Fruit fly (Drosophila melanogaster) whole organism, embryonic: ENCODE data around the gene TwdlE.

Source experiments
- CG11456 ChIP-seq: fragments of 200-800 bp; sonication (Bioruptor generic); IDR thresholded peaks from 3 replicates; pipeline ENCODE4 v1.3.6; 2022; ENCODE audit warnings: missing biosample characterization, missing genetic modification characterization
- CG11560 ChIP-seq: fragments of 200-800 bp; sonication (Bioruptor generic); IDR thresholded peaks from 3 replicates; pipeline ENCODE4 v1.3.6; 2022; ENCODE audit warnings: missing biosample characterization, missing genetic modification characterization
- CG12155 ChIP-seq: fragments of 200-800 bp; sonication (Bioruptor generic); optimal IDR thresholded peaks from 3 replicates; lab custom pipeline; 2016; ENCODE audit warnings: missing biosample characterization, missing genetic modification characterization
- CG12299 ChIP-seq: fragments of 200-800 bp; sonication (Bioruptor generic); optimal IDR thresholded peaks from 2 replicates; lab custom pipeline; 2018; ENCODE audit warnings: missing biosample characterization, mild to moderate bottlenecking, missing genetic modification characterization
- CG13296 ChIP-seq: fragments of 200-800 bp; sonication (Bioruptor generic); optimal IDR thresholded peaks from 3 replicates; lab custom pipeline; 2018; ENCODE audit warnings: missing biosample characterization, mild to moderate bottlenecking, missing genetic modification characterization
- CG14014 ChIP-seq: fragments of 200-800 bp; sonication (Bioruptor generic); IDR thresholded peaks from 2 replicates; pipeline ENCODE4 v1.3.6; 2022; ENCODE audit warnings: missing biosample characterization, missing genetic modification characterization
- CG15601 ChIP-seq: fragments of 200-800 bp; sonication (Bioruptor generic); optimal IDR thresholded peaks from 3 replicates; lab custom pipeline; 2019; ENCODE audit warnings: missing biosample characterization, mild to moderate bottlenecking, missing genetic modification characterization, moderate library complexity
- CG1602 ChIP-seq: fragments of 200-800 bp; sonication (Bioruptor generic); optimal IDR thresholded peaks from 3 replicates; lab custom pipeline; 2016; ENCODE audit warnings: missing biosample characterization, missing genetic modification characterization
- CG17186 ChIP-seq: fragments of 200-800 bp; sonication (Bioruptor generic); optimal IDR thresholded peaks from 3 replicates; lab custom pipeline; 2017; ENCODE audit warnings: missing biosample characterization, missing genetic modification reagents, missing genetic modification characterization
- CG1792 ChIP-seq: fragments of 200-800 bp; sonication (Bioruptor generic); optimal IDR thresholded peaks from 2 replicates; lab custom pipeline; 2016; ENCODE audit warnings: missing biosample characterization, missing genetic modification characterization
- CG18476 ChIP-seq: fragments of 200-800 bp; sonication (Bioruptor generic); optimal IDR thresholded peaks from 2 replicates; lab custom pipeline; 2016; ENCODE audit warnings: missing biosample characterization, mild to moderate bottlenecking, missing genetic modification characterization
- CG3065 ChIP-seq: fragments of 200-800 bp; sonication (Bioruptor generic); optimal IDR thresholded peaks from 2 replicates; lab custom pipeline; 2016; ENCODE audit warnings: missing biosample characterization, missing genetic modification characterization
- CG3407 ChIP-seq: fragments of 200-800 bp; sonication (Bioruptor generic); optimal IDR thresholded peaks from 2 replicates; lab custom pipeline; 2018; ENCODE audit warnings: missing biosample characterization, mild to moderate bottlenecking, missing genetic modification characterization
- CG4282 ChIP-seq: fragments of 200-800 bp; sonication (Bioruptor generic); optimal IDR thresholded peaks from 2 replicates; lab custom pipeline; 2016; ENCODE audit warnings: missing biosample characterization, missing genetic modification characterization
- CG4328 ChIP-seq: fragments of 200-800 bp; sonication (Bioruptor generic); optimal IDR thresholded peaks from 3 replicates; lab custom pipeline; 2017; ENCODE audit warnings: missing biosample characterization, missing genetic modification reagents, missing genetic modification characterization
- CG6272 ChIP-seq: fragments of 200-800 bp; sonication (Bioruptor generic); IDR thresholded peaks from 2 replicates; pipeline ENCODE4 v1.3.6; 2022; ENCODE audit warnings: missing biosample characterization, missing genetic modification characterization
- CG6813 ChIP-seq: fragments of 200-800 bp; sonication (Bioruptor generic); optimal IDR thresholded peaks from 2 replicates; lab custom pipeline; 2017; ENCODE audit warnings: missing biosample characterization, missing genetic modification characterization, mild to moderate bottlenecking, moderate library complexity, missing genetic modification reagents
- CoRest ChIP-seq: fragments of 200-800 bp; sonication (Bioruptor generic); optimal IDR thresholded peaks from 3 replicates; lab custom pipeline; 2018; ENCODE audit warnings: missing biosample characterization, mild to moderate bottlenecking, missing genetic modification characterization, moderate library complexity
- D19B ChIP-seq: fragments of 200-800 bp; sonication (Bioruptor generic); optimal IDR thresholded peaks from 2 replicates; lab custom pipeline; 2017; ENCODE audit warnings: missing biosample characterization, mild to moderate bottlenecking, missing genetic modification characterization
- Dref ChIP-seq: fragments of 200-800 bp; sonication (Bioruptor generic); IDR thresholded peaks from 2 replicates; pipeline ENCODE4 v1.3.6; 2022; ENCODE audit warnings: missing biosample characterization, missing genetic modification characterization
- Elba2 ChIP-seq: fragments of 200-800 bp; sonication (Bioruptor generic); optimal IDR thresholded peaks from 3 replicates; lab custom pipeline; 2016; ENCODE audit warnings: missing biosample characterization, missing genetic modification characterization
- Fer1 ChIP-seq: fragments of 200-800 bp; sonication (Bioruptor generic); optimal IDR thresholded peaks from 2 replicates; lab custom pipeline; 2017; ENCODE audit warnings: missing biosample characterization, mild to moderate bottlenecking, missing genetic modification characterization
- Oli ChIP-seq: fragments of 200-800 bp; sonication (Bioruptor generic); optimal IDR thresholded peaks from 2 replicates; lab custom pipeline; 2018; ENCODE audit warnings: missing biosample characterization, mild to moderate bottlenecking, missing genetic modification characterization, moderate library complexity
- Ptx1 ChIP-seq: fragments of 200-800 bp; sonication (Bioruptor generic); IDR thresholded peaks from 2 replicates; pipeline ENCODE4 v1.3.6; 2022; ENCODE audit warnings: missing biosample characterization, missing genetic modification characterization
- Side ChIP-seq: fragments of 200-800 bp; sonication (Bioruptor generic); optimal IDR thresholded peaks from 2 replicates; lab custom pipeline; 2016; ENCODE audit warnings: missing biosample characterization, missing genetic modification characterization
- Sox102F ChIP-seq: fragments of 200-800 bp; sonication (Bioruptor generic); optimal IDR thresholded peaks from 2 replicates; lab custom pipeline; 2018; ENCODE audit warnings: missing biosample characterization, mild to moderate bottlenecking, missing genetic modification characterization, moderate library complexity
- Sry-δ ChIP-seq: fragments of 200-800 bp; sonication (Bioruptor generic); optimal IDR thresholded peaks from 2 replicates; lab custom pipeline; 2016; ENCODE audit warnings: missing biosample characterization, missing genetic modification characterization
- aop ChIP-seq: fragments of 200-800 bp; sonication (Bioruptor generic); IDR thresholded peaks from 2 replicates; pipeline ENCODE4 v1.3.6; 2022; ENCODE audit warnings: missing biosample characterization, missing genetic modification characterization
- az2 ChIP-seq: fragments of 200-800 bp; sonication (Bioruptor generic); optimal IDR thresholded peaks from 3 replicates; lab custom pipeline; 2016; ENCODE audit warnings: missing biosample characterization, missing genetic modification characterization
- bcd ChIP-seq: fragments of 200-800 bp; sonication (Bioruptor generic); optimal IDR thresholded peaks from 2 replicates; lab custom pipeline; 2017; ENCODE audit warnings: missing biosample characterization, mild to moderate bottlenecking, missing genetic modification characterization
- btn ChIP-seq: fragments of 200-800 bp; sonication (Bioruptor generic); optimal IDR thresholded peaks from 2 replicates; lab custom pipeline; 2016; ENCODE audit warnings: missing biosample characterization, missing genetic modification characterization
- corto ChIP-seq: fragments of 200-800 bp; sonication (Bioruptor generic); optimal IDR thresholded peaks from 2 replicates; lab custom pipeline; 2016; ENCODE audit warnings: missing biosample characterization, mild to moderate bottlenecking, missing genetic modification characterization, moderate library complexity
- crp ChIP-seq, 2 experiments: fragments of 200-800 bp; sonication (Bioruptor generic); optimal IDR thresholded peaks; 2 replicates in 1 of 2; 3 replicates in 1 of 2; lab custom pipeline; 2017; ENCODE audit warnings: missing biosample characterization in 2 of 2, missing genetic modification characterization in 2 of 2, mild to moderate bottlenecking in 1 of 2, moderate library complexity in 1 of 2
- disco-r ChIP-seq: fragments of 200-800 bp; sonication (Bioruptor generic); optimal IDR thresholded peaks from 2 replicates; lab custom pipeline; 2016; ENCODE audit warnings: missing biosample characterization, missing genetic modification characterization
- dmrt11E ChIP-seq: fragments of 200-800 bp; sonication (Bioruptor generic); optimal IDR thresholded peaks from 3 replicates; lab custom pipeline; 2018; ENCODE audit warnings: missing biosample characterization, mild to moderate bottlenecking, missing genetic modification characterization, moderate library complexity
- gce ChIP-seq: fragments of 200-800 bp; sonication (Bioruptor generic); IDR thresholded peaks from 3 replicates; pipeline ENCODE4 v1.3.6; 2022; ENCODE audit warnings: missing biosample characterization, missing genetic modification characterization
- gcm2 ChIP-seq: fragments of 200-800 bp; sonication (Bioruptor generic); optimal IDR thresholded peaks from 2 replicates; lab custom pipeline; 2016; ENCODE audit warnings: missing biosample characterization, missing genetic modification characterization
- gfzf ChIP-seq: fragments of 200-800 bp; sonication (Bioruptor generic); optimal IDR thresholded peaks from 2 replicates; lab custom pipeline; 2016; ENCODE audit warnings: missing biosample characterization, mild to moderate bottlenecking, missing genetic modification characterization, moderate library complexity
- grau ChIP-seq: fragments of 200-800 bp; optimal IDR thresholded peaks from 3 replicates; lab custom pipeline; 2019; ENCODE audit warnings: missing biosample characterization, mild to moderate bottlenecking, missing genetic modification characterization, moderate library complexity
- grn ChIP-seq: fragments of 200-800 bp; sonication (Bioruptor generic); optimal IDR thresholded peaks from 3 replicates; lab custom pipeline; 2017; ENCODE audit warnings: missing biosample characterization, missing genetic modification characterization
- h ChIP-seq: fragments of >200 bp; optimal IDR thresholded peaks from 2 replicates; lab custom pipeline; 2017
- kah ChIP-seq: fragments of 200-800 bp; sonication (Bioruptor generic); optimal IDR thresholded peaks from 2 replicates; lab custom pipeline; 2018; ENCODE audit warnings: missing biosample characterization, mild to moderate bottlenecking, missing genetic modification characterization
- ken ChIP-seq: fragments of 200-800 bp; sonication (Bioruptor generic); IDR thresholded peaks from 3 replicates; pipeline ENCODE4 v1.3.6; 2022; ENCODE audit warnings: missing biosample characterization, missing genetic modification characterization
- lola ChIP-seq, 3 experiments: fragments of >200 bp in 2 of 3; fragments of 200-800 bp in 1 of 3; sonication (Bioruptor generic) in 1 of 3; optimal IDR thresholded peaks; 2 replicates each; lab custom pipeline; 2017 to 2019; ENCODE audit warnings: missing biosample characterization in 3 of 3, missing genetic modification characterization in 3 of 3, mild to moderate bottlenecking in 1 of 3, moderate library complexity in 1 of 3
- org-1 ChIP-seq: fragments of 200-800 bp; sonication (Bioruptor generic); optimal IDR thresholded peaks from 2 replicates; lab custom pipeline; 2017; ENCODE audit warnings: missing biosample characterization, missing genetic modification characterization
- otp ChIP-seq: fragments of 200-800 bp; sonication (Bioruptor generic); IDR thresholded peaks from 3 replicates; pipeline ENCODE4, ENCODE4 v1.3.6; 2022; ENCODE audit warnings: missing biosample characterization, missing genetic modification characterization
- ro ChIP-seq: fragments of 200-800 bp; sonication (Bioruptor generic); IDR thresholded peaks from 2 replicates; pipeline ENCODE4 v1.3.6; 2022; ENCODE audit warnings: missing biosample characterization, missing genetic modification characterization
- run ChIP-seq: fragments of 200-800 bp; sonication (Bioruptor generic); optimal IDR thresholded peaks from 3 replicates; lab custom pipeline; 2018; ENCODE audit warnings: missing biosample characterization, mild to moderate bottlenecking, missing genetic modification characterization
- sr ChIP-seq: fragments of 200-800 bp; sonication (Bioruptor generic); IDR thresholded peaks from 3 replicates; pipeline ENCODE4 v1.3.6; 2022; ENCODE audit warnings: missing biosample characterization, missing genetic modification characterization
- unpg ChIP-seq: fragments of 200-800 bp; sonication (Bioruptor generic); optimal IDR thresholded peaks from 3 replicates; lab custom pipeline; 2018; ENCODE audit warnings: missing biosample characterization, mild to moderate bottlenecking, missing genetic modification characterization, moderate library complexity
- vnd ChIP-seq: fragments of 200-800 bp; sonication (Bioruptor generic); IDR thresholded peaks from 3 replicates; pipeline ENCODE4 v1.3.6; 2022; ENCODE audit warnings: missing biosample characterization, missing genetic modification characterization; ENCODE audit not compliant: partially characterized antibody
- wdn ChIP-seq: fragments of 200-800 bp; sonication (Bioruptor generic); IDR thresholded peaks from 2 replicates; pipeline ENCODE4 v1.3.6; 2022; ENCODE audit warnings: missing biosample characterization, missing genetic modification characterization

Gene TwdlE

DNA sequence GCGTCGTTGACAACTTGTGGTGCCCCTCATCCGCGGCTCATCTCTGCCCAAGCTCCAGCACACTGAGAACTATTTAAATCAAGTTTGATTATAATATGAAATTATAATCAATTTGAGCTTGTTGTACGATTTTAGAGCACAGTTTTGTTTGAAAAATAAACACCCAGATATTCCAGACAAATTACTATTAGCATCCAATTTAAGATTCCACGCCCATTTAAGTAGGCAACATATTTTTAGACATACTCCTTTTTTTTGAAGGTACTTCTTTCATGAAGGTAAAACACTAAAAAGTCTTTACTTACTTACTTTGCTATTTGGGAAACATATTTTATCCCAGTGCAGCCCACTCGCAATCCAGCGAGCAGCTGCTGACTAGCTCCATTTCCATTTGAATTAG lies 22.6 kb downstream of the TwdlE start (continued):
- TF ChIP-seq Ptx1 (GFP tag; lab: Robert Waterston, UW) (0 out of 2 replicates have a peak, but pooled peaks have one; percentile 18), dmrt11E (tag; lab: Kevin White, UChicago) (no peak), btn (no peak), CG12299 (tag; lab: Kevin White, UChicago) (no peak), aop (GFP tag; lab: Robert Waterston, UW) (no peak), Elba2 (GFP tag; lab: Kevin White, UChicago) (no peak), lola (GFP tag; optimal IDR thresholded peaks at IDR 0.05; lab: Kevin White, UChicago) (no peak), CoRest (tag; lab: Kevin White, UChicago) (peak; percentile 27), CG1602 (no peak), Fer1 (GFP tag; lab: Kevin White, UChicago) (peak; percentile 4), CG1792 (GFP tag; lab: Kevin White, UChicago) (no peak), CG18476 (GFP tag; lab: Kevin White, UChicago) (no peak), Sry-δ (GFP tag; lab: Kevin White, UChicago) (no peak), corto (no peak), otp (no peak), CG6813 (no peak), CG15601 (no peak), ro (no peak), h (lab: Kevin White, UChicago) (no peak), wdn (GFP tag; lab: Robert Waterston, UW) (no peak), CG3407 (no peak), CG17186 (GFP tag; lab: Kevin White, UChicago) (no peak), CG6272 (GFP tag; lab: Robert Waterston, UW) (no peak), bcd (no peak), CG11456 (GFP tag; lab: Robert Waterston, UW) (no peak), unpg (GFP tag; lab: Kevin White, UChicago) (no peak), CG4282 (GFP tag; lab: Kevin White, UChicago) (no peak), Sox102F (GFP tag; lab: Kevin White, UChicago) (no peak), vnd (GFP tag; lab: Robert Waterston, UW) (no peak), run (tag; lab: Kevin White, UChicago) (no peak), gce (GFP tag; lab: Robert Waterston, UW) (no peak), CG11560 (no peak), disco-r (GFP tag; lab: Kevin White, UChicago) (no peak), crp (GFP tag; optimal IDR thresholded peaks at IDR 0.05; lab: Kevin White, UChicago) (no peak), CG14014 (GFP tag; lab: Robert Waterston, UW) (peak; percentile 19; the same call in 1 of the 2 replicates), gcm2 (GFP tag; lab: Kevin White, UChicago) (no peak), sr (no peak), Oli (tag; lab: Kevin White, UChicago) (peak; percentile 32), CG3065 (GFP tag; lab: Kevin White, UChicago) (no peak), kah (GFP tag; lab: Kevin White, UChicago) (no peak), CG13296 (GFP tag; lab: Kevin White, UChicago) (no peak), gfzf (GFP tag; lab: Kevin White, UChicago) (no peak), ken (no peak), grn (GFP tag; lab: Kevin White, UChicago) (no peak), Dref (GFP tag; lab: Robert Waterston, UW) (no peak), org-1 (GFP tag; lab: Kevin White, UChicago) (peak; percentile 10), D19B (GFP tag; lab: Kevin White, UChicago) (no peak), CG12155 (no peak), CG4328 (GFP tag; lab: Kevin White, UChicago) (no peak), grau (tag; lab: Kevin White, UChicago) (peak; percentile 39), az2 (GFP tag; lab: Kevin White, UChicago) (no peak), Side (no peak)
